Worm (Caenorhabditis elegans): Measurements from ENCODE around the gene ran-3.
A peak's percentile ranks its signal among the peaks of the same experiment; 100 is the strongest.

Gene ran-3

DNA sequence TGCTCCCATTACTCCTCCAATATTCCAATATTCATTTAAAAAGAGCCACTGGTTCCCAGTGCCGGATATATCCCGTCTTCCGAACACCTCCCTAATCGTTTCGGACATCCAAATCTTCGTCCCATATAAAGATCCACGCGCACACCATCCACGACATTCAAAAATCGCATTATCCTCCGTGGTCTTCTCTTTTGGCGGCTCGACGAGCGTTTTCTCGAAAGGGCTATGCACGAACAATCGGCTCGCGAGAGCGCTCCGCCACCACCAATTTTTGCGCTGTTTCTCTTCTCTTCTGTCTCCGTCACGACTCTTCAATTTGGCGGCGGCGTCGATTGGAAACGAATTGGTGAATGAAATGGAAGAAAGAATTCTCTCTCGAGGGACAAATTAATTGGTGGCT is 28.4 kb upstream of the ran-3 start:
- TF ChIP-seq lin-14 (GFP tag; optimal IDR thresholded peaks at IDR 0.05) (peak; percentile 32), fos-1 (tag; optimal IDR thresholded peaks at IDR 0.05) (no peak), efl-1 (optimal IDR thresholded peaks at IDR 0.05) (no peak), efl-1 (GFP tag; optimal IDR thresholded peaks at IDR 0.05 in 1 of 2) (no peak)

DNA sequence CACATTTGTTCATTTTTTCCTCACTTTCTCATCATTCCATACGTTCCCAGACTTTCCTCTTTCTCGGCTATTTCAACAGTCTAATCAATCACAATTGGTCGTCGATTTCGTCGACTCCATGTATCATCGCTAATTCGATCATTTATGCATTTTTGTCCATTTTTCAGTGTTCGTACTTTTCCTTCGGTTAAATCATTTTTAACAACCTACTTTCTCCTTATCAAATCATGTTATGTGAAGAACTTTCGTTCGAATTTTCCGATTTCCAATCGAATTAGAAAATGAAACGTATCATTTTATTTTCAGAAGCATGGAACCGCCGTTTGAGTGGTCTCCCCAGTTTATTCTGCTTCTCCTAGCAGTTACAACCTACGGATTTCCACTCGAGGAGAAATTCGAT is 21.5 kb upstream of the ran-3 start, which contains the start of gene eff-1:
Gene eff-1 (plus strand): TSS at position 301 of the 400 bp plus-strand sequence.
- TF ChIP-seq efl-1 (optimal IDR thresholded peaks at IDR 0.05) (no peak), efl-1 (GFP tag; optimal IDR thresholded peaks at IDR 0.05 in 1 of 2) (peak in 1 of 2 experiments; percentile 50), lin-14 (GFP tag; optimal IDR thresholded peaks at IDR 0.05) (no peak)

DNA sequence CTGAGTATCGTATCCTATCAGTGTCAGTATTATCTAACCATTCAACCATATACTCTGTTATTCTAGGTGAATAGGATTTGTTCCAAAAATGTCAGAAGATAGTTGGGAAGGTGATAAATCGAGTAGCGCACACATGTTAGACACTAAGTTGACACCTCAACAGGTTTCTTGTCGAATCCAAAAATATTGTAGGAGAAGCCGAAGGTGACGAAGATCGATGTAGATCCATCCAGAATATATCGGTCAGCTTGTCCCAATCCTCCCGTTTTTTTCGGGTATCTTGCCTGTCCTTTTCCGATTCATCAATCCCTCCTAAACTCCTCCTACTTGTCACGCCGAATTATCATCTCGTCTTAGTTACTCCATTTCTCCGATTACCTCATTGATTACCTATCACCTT is 20.8 kb upstream of the ran-3 start:
- TF ChIP-seq blmp-1 (tag; optimal IDR thresholded peaks at IDR 0.05) (peak; percentile 37), mdl-1 (tag; optimal IDR thresholded peaks at IDR 0.05) (no peak), efl-1 (optimal IDR thresholded peaks at IDR 0.05) (no peak), efl-1 (GFP tag; optimal IDR thresholded peaks at IDR 0.05 in 1 of 2) (peak in 1 of 2 experiments; percentile 30), swsn-7 (tag; optimal IDR thresholded peaks at IDR 0.05) (no peak)

DNA sequence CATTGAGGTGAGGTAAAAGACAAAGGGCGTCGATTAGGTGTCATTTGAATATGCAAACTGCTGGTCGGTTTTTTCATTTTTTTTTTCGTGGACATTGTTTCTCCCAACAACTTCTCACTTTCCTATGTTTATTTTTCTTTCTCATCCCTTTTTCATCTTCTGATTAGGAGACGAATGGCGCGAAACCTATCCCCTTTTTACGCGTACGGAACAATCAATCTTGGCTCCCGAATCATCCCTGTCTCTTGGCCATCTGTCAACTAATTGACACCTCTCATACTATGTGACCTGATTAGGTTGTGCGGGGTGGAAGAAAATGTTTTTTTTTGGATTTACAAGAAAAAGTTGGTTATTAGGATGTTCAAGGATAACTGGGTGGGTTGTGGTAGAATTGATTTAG is 20.0 kb upstream of the ran-3 start:
- TF ChIP-seq ama-1 (optimal IDR thresholded peaks at IDR 0.05), result no peak
- peak; percentile 75 for TF ChIP-seq blmp-1 (tag; optimal IDR thresholded peaks at IDR 0.05)

DNA sequence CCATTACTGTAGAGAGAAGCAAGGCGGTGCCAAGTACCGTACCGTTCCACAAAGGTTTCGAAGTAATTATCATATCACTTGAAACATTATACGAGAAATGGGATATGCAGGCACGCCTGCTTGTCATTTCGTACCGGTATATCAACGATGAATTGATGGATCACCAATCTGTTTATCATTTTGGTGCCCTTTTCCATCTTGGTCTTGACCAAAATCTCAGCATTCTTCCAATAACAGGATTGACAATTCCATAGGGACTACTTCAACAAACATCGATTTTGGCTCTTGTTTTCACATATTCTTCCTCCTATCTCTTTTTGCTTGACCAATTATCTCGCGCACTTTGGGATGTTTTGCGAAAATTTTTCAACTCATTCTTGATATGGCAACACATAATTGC is 14.3 kb upstream of the ran-3 start:
- TF ChIP-seq lin-13 (GFP tag; optimal IDR thresholded peaks at IDR 0.05), result no peak
- TF ChIP-seq ces-1 (GFP tag; optimal IDR thresholded peaks at IDR 0.05), result no peak
- no peak for TF ChIP-seq irx-1 (tag; optimal IDR thresholded peaks at IDR 0.05)
- no peak for TF ChIP-seq unc-98 (GFP tag; IDR thresholded peaks at IDR 0.05)
- TF ChIP-seq nhr-19 (GFP tag; conservative IDR thresholded peaks at IDR 0.05), result no peak
- TF ChIP-seq C34B4.2 (tag; optimal IDR thresholded peaks at IDR 0.05), result no peak
- TF ChIP-seq nhr-237 (tag; optimal IDR thresholded peaks at IDR 0.05), result no peak

DNA sequence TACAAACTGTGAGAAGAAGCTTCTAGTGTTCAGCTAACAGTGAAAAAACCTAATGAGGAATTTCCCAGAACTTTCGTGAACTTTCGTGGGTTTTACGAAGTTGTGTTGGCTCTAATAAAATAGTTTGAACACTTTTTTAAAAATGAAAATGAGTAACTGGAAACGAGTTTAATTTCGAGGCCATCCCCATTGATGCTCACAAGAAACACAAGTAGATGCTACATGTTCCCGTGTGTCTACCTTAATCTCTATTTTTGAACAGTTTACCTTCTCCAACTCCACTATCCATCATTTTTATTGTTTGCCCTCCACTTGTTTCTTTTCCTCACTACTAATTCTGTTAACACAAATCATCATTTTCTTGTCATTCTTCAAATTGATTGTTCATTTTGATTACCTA is 8.8 kb upstream of the ran-3 start, which contains the start of gene C26D10.7:
Gene C26D10.7 (plus strand): TSS at position 301 of the 400 bp plus-strand sequence.
- TF ChIP-seq nhr-20 (tag; optimal IDR thresholded peaks at IDR 0.05), result no peak
- TF ChIP-seq pax-3 (tag; optimal IDR thresholded peaks at IDR 0.05), result no peak
- TF ChIP-seq egl-27 (tag; optimal IDR thresholded peaks at IDR 0.05), result no peak
- TF ChIP-seq ceh-63 (GFP tag; optimal IDR thresholded peaks at IDR 0.05), result no peak
- no peak for TF ChIP-seq isw-1 (GFP tag; IDR thresholded peaks at IDR 0.05)
- no peak for TF ChIP-seq efl-3 (GFP tag; optimal IDR thresholded peaks at IDR 0.05)
- TF ChIP-seq lsy-2 (tag; optimal IDR thresholded peaks at IDR 0.05), result no peak
- no peak for TF ChIP-seq hpl-2 (GFP tag; optimal IDR thresholded peaks at IDR 0.05)
- no peak for TF ChIP-seq F16B12.6 (tag; optimal IDR thresholded peaks at IDR 0.05)
- no peak for TF ChIP-seq nhr-12 (tag; optimal IDR thresholded peaks at IDR 0.05)
- no peak for TF ChIP-seq zip-4 (GFP tag; optimal IDR thresholded peaks at IDR 0.05)
- no peak for TF ChIP-seq fkh-4 (tag; optimal IDR thresholded peaks at IDR 0.05; ENCODE audit: borderline replicate concordance)
- no peak for TF ChIP-seq nhr-85 (tag)
- TF ChIP-seq nhr-90 (tag; optimal IDR thresholded peaks at IDR 0.05; ENCODE audit: poor library complexity), result no peak

DNA sequence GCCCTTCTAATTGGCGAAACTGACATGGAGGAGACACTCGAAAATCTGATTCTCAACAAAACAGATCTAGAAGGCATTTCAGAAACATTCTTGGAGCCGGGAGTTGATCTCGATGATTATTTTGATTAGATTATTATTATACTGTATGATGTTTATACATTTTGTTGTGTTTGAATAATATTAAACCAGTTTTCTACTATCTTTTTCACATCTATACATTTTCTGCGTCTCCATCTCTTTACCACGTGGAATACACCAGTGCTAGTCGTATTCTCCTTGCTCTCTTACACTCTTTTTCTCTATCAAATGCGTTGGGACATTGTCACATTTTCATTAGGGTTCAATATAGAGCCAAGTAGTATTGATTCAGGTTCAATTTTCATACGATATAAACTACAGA is 4.6 kb upstream of the ran-3 start, which contains the start of gene C26D10.4:
Gene C26D10.4 (plus strand): TSS at position 301 of the 400 bp plus-strand sequence.
- TF ChIP-seq dpl-1 (GFP tag; optimal IDR thresholded peaks at IDR 0.05), result peak in 2 of 3 experiments; percentile 10 to 11
- TF ChIP-seq efl-1 (optimal IDR thresholded peaks at IDR 0.05), result no peak
- peak in 1 of 2 experiments; percentile 15 for TF ChIP-seq efl-1 (GFP tag; optimal IDR thresholded peaks at IDR 0.05 in 1 of 2)
- TF ChIP-seq snu-23 (GFP tag; optimal IDR thresholded peaks at IDR 0.05), result peak; percentile 4
- TF ChIP-seq nhr-11 (tag; optimal IDR thresholded peaks at IDR 0.05), result no peak
